Fruit fly (Drosophila melanogaster) whole organism, embryonic: Measurements from ENCODE around the gene TFAM.

Experiments used
- Abd-B ChIP-seq: fragments of 200-800 bp; sonication (Bioruptor generic); optimal IDR thresholded peaks from 2 replicates; lab custom pipeline; 2018; ENCODE audit warnings: missing biosample characterization, mild to moderate bottlenecking, missing genetic modification characterization, moderate library complexity
- Aef1 ChIP-seq: fragments of 200-800 bp; sonication (Bioruptor generic); IDR thresholded peaks from 3 replicates; pipeline ENCODE4 v1.3.6; 2022; ENCODE audit warnings: missing biosample characterization, missing genetic modification characterization
- Antp ChIP-seq: fragments of 200-800 bp; sonication (Bioruptor generic); optimal IDR thresholded peaks from 3 replicates; lab custom pipeline; 2016; ENCODE audit warnings: missing biosample characterization, missing genetic modification characterization
- CG10209 ChIP-seq: fragments of 200-800 bp; sonication (Bioruptor generic); optimal IDR thresholded peaks from 3 replicates; lab custom pipeline; 2017; ENCODE audit warnings: missing biosample characterization, mild to moderate bottlenecking, missing genetic modification characterization, missing genetic modification reagents
- CG10366 ChIP-seq: fragments of 200-800 bp; sonication (Bioruptor generic); IDR thresholded peaks from 2 replicates; pipeline ENCODE4 v1.3.6; 2022; ENCODE audit warnings: missing biosample characterization, missing genetic modification characterization
- CG12236 ChIP-seq: fragments of 200-800 bp; sonication (Bioruptor generic); optimal IDR thresholded peaks from 2 replicates; lab custom pipeline; 2016; ENCODE audit warnings: missing biosample characterization, missing genetic modification characterization
- CG13424 ChIP-seq: fragments of 200-800 bp; sonication (Bioruptor generic); optimal IDR thresholded peaks from 2 replicates; lab custom pipeline; 2019; ENCODE audit warnings: missing biosample characterization, mild to moderate bottlenecking, missing genetic modification characterization, moderate library complexity
- CG14441 ChIP-seq: fragments of 200-800 bp; sonication (Bioruptor generic); IDR thresholded peaks from 2 replicates; pipeline ENCODE4 v1.3.6; 2022; ENCODE audit warnings: missing biosample characterization, missing genetic modification characterization
- CG14667 ChIP-seq: fragments of 200-800 bp; sonication (Bioruptor generic); IDR thresholded peaks from 2 replicates; pipeline ENCODE4 v1.3.6; 2022; ENCODE audit warnings: missing biosample characterization, missing genetic modification characterization
- CG15601 ChIP-seq: fragments of 200-800 bp; sonication (Bioruptor generic); optimal IDR thresholded peaks from 3 replicates; lab custom pipeline; 2019; ENCODE audit warnings: missing biosample characterization, mild to moderate bottlenecking, missing genetic modification characterization, moderate library complexity
- CG18011 ChIP-seq: fragments of 200-800 bp; sonication (Bioruptor generic); optimal IDR thresholded peaks from 2 replicates; lab custom pipeline; 2017; ENCODE audit warnings: missing biosample characterization, missing genetic modification characterization, mild to moderate bottlenecking, moderate library complexity, missing genotype
- CG18262 ChIP-seq: fragments of 200-800 bp; optimal IDR thresholded peaks from 3 replicates; lab custom pipeline; 2019; ENCODE audit warnings: missing biosample characterization, mild to moderate bottlenecking, missing genetic modification characterization, moderate library complexity
- CG18764 ChIP-seq: fragments of 200-800 bp; sonication (Bioruptor generic); optimal IDR thresholded peaks from 3 replicates; lab custom pipeline; 2016; ENCODE audit warnings: missing biosample characterization, missing genetic modification characterization
- CG32532 ChIP-seq: fragments of 200-800 bp; sonication (Bioruptor generic); IDR thresholded peaks from 2 replicates; pipeline ENCODE4 v1.3.6; 2022; ENCODE audit warnings: missing biosample characterization, missing genetic modification characterization
- CG42726 ChIP-seq: fragments of 200-800 bp; sonication (Bioruptor generic); IDR thresholded peaks from 2 replicates; pipeline ENCODE4 v1.3.6; 2022; ENCODE audit warnings: missing biosample characterization, missing genetic modification characterization; ENCODE audit not compliant: partially characterized antibody
- CG4328 ChIP-seq: fragments of 200-800 bp; sonication (Bioruptor generic); optimal IDR thresholded peaks from 3 replicates; lab custom pipeline; 2017; ENCODE audit warnings: missing biosample characterization, missing genetic modification reagents, missing genetic modification characterization
- CG5245 ChIP-seq: fragments of 200-800 bp; sonication (Bioruptor generic); optimal IDR thresholded peaks from 3 replicates; lab custom pipeline; 2016; ENCODE audit warnings: missing biosample characterization, missing genetic modification characterization
- CG7357 ChIP-seq: fragments of 200-800 bp; sonication (Bioruptor generic); IDR thresholded peaks from 3 replicates; pipeline ENCODE4 v1.3.6; 2022; ENCODE audit warnings: missing biosample characterization, missing genetic modification characterization
- CG8290 ChIP-seq, 3 experiments: fragments of 200-800 bp; sonication (Bioruptor generic); optimal IDR thresholded peaks; 2 replicates each; lab custom pipeline; 2016 to 2019; ENCODE audit warnings: missing biosample characterization in 3 of 3, missing genetic modification characterization in 3 of 3, mild to moderate bottlenecking in 2 of 3, moderate library complexity in 1 of 3
- CG9876 ChIP-seq: fragments of 200-800 bp; sonication (Bioruptor generic); optimal IDR thresholded peaks from 2 replicates; lab custom pipeline; 2016; ENCODE audit warnings: missing biosample characterization, missing genetic modification characterization
- H15 ChIP-seq: fragments of 200-800 bp; sonication (Bioruptor generic); IDR thresholded peaks from 3 replicates; pipeline ENCODE4 v1.3.6; 2022; ENCODE audit warnings: missing biosample characterization, missing genetic modification characterization
- Hey ChIP-seq: fragments of 200-800 bp; sonication (Bioruptor generic); optimal IDR thresholded peaks from 3 replicates; lab custom pipeline; 2018; ENCODE audit warnings: missing biosample characterization, mild to moderate bottlenecking, missing genetic modification characterization
- Meics ChIP-seq: fragments of 200-800 bp; sonication (Bioruptor generic); optimal IDR thresholded peaks from 2 replicates; lab custom pipeline; 2017; ENCODE audit warnings: missing biosample characterization, mild to moderate bottlenecking, missing genetic modification characterization
- NFAT ChIP-seq: fragments of 200-800 bp; sonication (Bioruptor generic); IDR thresholded peaks from 2 replicates; pipeline ENCODE4 v1.3.6; 2022; ENCODE audit warnings: missing biosample characterization, missing genetic modification characterization
- Neu2 ChIP-seq: fragments of 200-800 bp; sonication (Bioruptor generic); optimal IDR thresholded peaks from 3 replicates; lab custom pipeline; 2016; ENCODE audit warnings: missing biosample characterization, missing genetic modification characterization, borderline replicate concordance
- Pdp1 ChIP-seq, 2 experiments: fragments of 200-800 bp; sonication (Bioruptor generic); optimal IDR thresholded peaks; 3 replicates each; lab custom pipeline; 2016; ENCODE audit warnings: missing biosample characterization in 2 of 2, missing genetic modification characterization in 2 of 2, mild to moderate bottlenecking in 1 of 2, moderate library complexity in 1 of 2
- Rx ChIP-seq: fragments of 200-800 bp; sonication (Bioruptor generic); IDR thresholded peaks from 2 replicates; pipeline ENCODE4 v1.3.6; 2022; ENCODE audit warnings: missing biosample characterization, missing genetic modification characterization
- Trl ChIP-seq, 3 experiments: fragments of >200 bp in 2 of 3; fragments of 200-800 bp in 1 of 3; sonication (Bioruptor generic) in 1 of 3; optimal IDR thresholded peaks; 2 replicates in 1 of 3; 3 replicates in 2 of 3; lab custom pipeline; 2016 to 2017; ENCODE audit warnings: missing biosample characterization in 1 of 3, missing genetic modification characterization in 1 of 3
- ab ChIP-seq: fragments of 200-800 bp; sonication (Bioruptor generic); optimal IDR thresholded peaks from 2 replicates; lab custom pipeline; 2016; ENCODE audit warnings: missing biosample characterization, missing genetic modification characterization
- amos ChIP-seq: fragments of 200-800 bp; sonication (Bioruptor generic); IDR thresholded peaks from 2 replicates; pipeline ENCODE4 v1.3.6; 2022; ENCODE audit warnings: missing biosample characterization, missing genetic modification characterization; ENCODE audit not compliant: partially characterized antibody
- bigmax ChIP-seq: fragments of 200-800 bp; sonication (Bioruptor generic); optimal IDR thresholded peaks from 2 replicates; lab custom pipeline; 2018; ENCODE audit warnings: missing biosample characterization, mild to moderate bottlenecking, missing genetic modification characterization
- crp ChIP-seq, 2 experiments: fragments of 200-800 bp; sonication (Bioruptor generic); optimal IDR thresholded peaks; 2 replicates in 1 of 2; 3 replicates in 1 of 2; lab custom pipeline; 2017; ENCODE audit warnings: missing biosample characterization in 2 of 2, missing genetic modification characterization in 2 of 2, mild to moderate bottlenecking in 1 of 2, moderate library complexity in 1 of 2
- dati ChIP-seq: fragments of 200-800 bp; sonication (Bioruptor generic); IDR thresholded peaks from 2 replicates; pipeline ENCODE4 v1.3.6; 2022; ENCODE audit warnings: missing biosample characterization, missing genetic modification characterization
- esg ChIP-seq: fragments of 200-800 bp; sonication (Bioruptor generic); conservative IDR thresholded peaks from 2 replicates; pipeline ENCODE4 v1.3.6; 2022; ENCODE audit warnings: missing biosample characterization, missing genetic modification characterization
- gcm2 ChIP-seq: fragments of 200-800 bp; sonication (Bioruptor generic); optimal IDR thresholded peaks from 2 replicates; lab custom pipeline; 2016; ENCODE audit warnings: missing biosample characterization, missing genetic modification characterization
- grau ChIP-seq: fragments of 200-800 bp; optimal IDR thresholded peaks from 3 replicates; lab custom pipeline; 2019; ENCODE audit warnings: missing biosample characterization, mild to moderate bottlenecking, missing genetic modification characterization, moderate library complexity
- h ChIP-seq: fragments of >200 bp; optimal IDR thresholded peaks from 2 replicates; lab custom pipeline; 2017
- klu ChIP-seq: fragments of 200-800 bp; sonication (Bioruptor generic); IDR thresholded peaks from 2 replicates; pipeline ENCODE4 v1.3.6; 2022; ENCODE audit warnings: missing biosample characterization, missing genetic modification characterization
- otp ChIP-seq: fragments of 200-800 bp; sonication (Bioruptor generic); IDR thresholded peaks from 3 replicates; pipeline ENCODE4, ENCODE4 v1.3.6; 2022; ENCODE audit warnings: missing biosample characterization, missing genetic modification characterization
- rib ChIP-seq: fragments of 200-800 bp; sonication (Bioruptor generic); IDR thresholded peaks from 2 replicates; pipeline ENCODE4 v1.3.6; 2022; ENCODE audit warnings: missing biosample characterization, missing genetic modification characterization
- sc ChIP-seq, 3 experiments: fragments of >200 bp in 2 of 3; fragments of 200-800 bp in 1 of 3; sonication (Bioruptor generic) in 1 of 3; optimal IDR thresholded peaks; 2 replicates in 2 of 3; 3 replicates in 1 of 3; lab custom pipeline; 2017; ENCODE audit warnings: mild to moderate bottlenecking in 1 of 3, missing biosample characterization in 1 of 3, missing genetic modification characterization in 1 of 3, missing genetic modification reagents in 1 of 3
- tin ChIP-seq: fragments of 200-800 bp; sonication (Bioruptor generic); optimal IDR thresholded peaks from 3 replicates; lab custom pipeline; 2016; ENCODE audit warnings: missing biosample characterization, missing genetic modification characterization
- trh ChIP-seq: fragments of 200-800 bp; sonication (Bioruptor generic); optimal IDR thresholded peaks from 2 replicates; lab custom pipeline; 2016; ENCODE audit warnings: missing biosample characterization, missing genetic modification characterization
- tup ChIP-seq: fragments of 200-800 bp; sonication (Bioruptor generic); optimal IDR thresholded peaks from 2 replicates; lab custom pipeline; 2016; ENCODE audit warnings: missing biosample characterization, mild to moderate bottlenecking, missing genetic modification characterization, moderate library complexity
- vnd ChIP-seq: fragments of 200-800 bp; sonication (Bioruptor generic); IDR thresholded peaks from 3 replicates; pipeline ENCODE4 v1.3.6; 2022; ENCODE audit warnings: missing biosample characterization, missing genetic modification characterization; ENCODE audit not compliant: partially characterized antibody
- zen ChIP-seq: fragments of 200-800 bp; sonication (Bioruptor generic); optimal IDR thresholded peaks from 3 replicates; lab custom pipeline; 2018; ENCODE audit warnings: missing biosample characterization, mild to moderate bottlenecking, missing genetic modification characterization, moderate library complexity

Gene TFAM

DNA sequence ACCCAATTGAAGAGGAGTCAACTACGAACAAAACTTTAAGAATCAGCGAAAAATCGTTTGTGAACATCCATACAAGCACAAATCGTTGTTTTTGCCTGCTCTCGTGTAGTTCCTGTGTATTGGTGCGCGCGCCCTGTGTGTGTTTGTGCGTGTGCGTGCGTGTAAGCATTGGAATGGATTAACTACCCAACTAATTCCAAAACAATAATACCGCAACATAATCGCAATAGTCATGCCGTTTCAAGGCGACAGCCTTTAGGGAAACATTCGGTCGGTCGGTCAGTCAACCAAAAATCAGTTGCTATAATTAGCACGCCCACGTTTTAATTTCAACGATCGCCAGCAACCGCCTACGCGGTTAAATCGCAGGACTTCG is 16.6 kb upstream of the TFAM start (continued):
- TF ChIP-seq Pdp1 (GFP tag; optimal IDR thresholded peaks at IDR 0.05; lab: Kevin White, UChicago) (no peak), amos (GFP tag; lab: Robert Waterston, UW) (no peak), Trl (optimal IDR thresholded peaks at IDR 0.05; lab: Kevin White, UChicago) (peak in 1 of 2 experiments; percentile 13), Trl (GFP tag; optimal IDR thresholded peaks at IDR 0.05; lab: Kevin White, UChicago) (no peak), CG42726 (GFP tag; lab: Robert Waterston, UW) (0 out of 2 replicates have a peak, but pooled peaks have one; percentile 4), zen (tag; lab: Kevin White, UChicago) (no peak), Aef1 (no peak), CG14441 (GFP tag; lab: Robert Waterston, UW) (no peak), CG32532 (GFP tag; lab: Robert Waterston, UW) (no peak), CG4328 (GFP tag; lab: Kevin White, UChicago) (no peak), trh (GFP tag; lab: Kevin White, UChicago) (no peak), grau (tag; lab: Kevin White, UChicago) (no peak), CG12236 (GFP tag; lab: Kevin White, UChicago) (no peak), CG10209 (GFP tag; lab: Kevin White, UChicago) (no peak), vnd (no peak), Meics (GFP tag; lab: Kevin White, UChicago) (no peak)

DNA sequence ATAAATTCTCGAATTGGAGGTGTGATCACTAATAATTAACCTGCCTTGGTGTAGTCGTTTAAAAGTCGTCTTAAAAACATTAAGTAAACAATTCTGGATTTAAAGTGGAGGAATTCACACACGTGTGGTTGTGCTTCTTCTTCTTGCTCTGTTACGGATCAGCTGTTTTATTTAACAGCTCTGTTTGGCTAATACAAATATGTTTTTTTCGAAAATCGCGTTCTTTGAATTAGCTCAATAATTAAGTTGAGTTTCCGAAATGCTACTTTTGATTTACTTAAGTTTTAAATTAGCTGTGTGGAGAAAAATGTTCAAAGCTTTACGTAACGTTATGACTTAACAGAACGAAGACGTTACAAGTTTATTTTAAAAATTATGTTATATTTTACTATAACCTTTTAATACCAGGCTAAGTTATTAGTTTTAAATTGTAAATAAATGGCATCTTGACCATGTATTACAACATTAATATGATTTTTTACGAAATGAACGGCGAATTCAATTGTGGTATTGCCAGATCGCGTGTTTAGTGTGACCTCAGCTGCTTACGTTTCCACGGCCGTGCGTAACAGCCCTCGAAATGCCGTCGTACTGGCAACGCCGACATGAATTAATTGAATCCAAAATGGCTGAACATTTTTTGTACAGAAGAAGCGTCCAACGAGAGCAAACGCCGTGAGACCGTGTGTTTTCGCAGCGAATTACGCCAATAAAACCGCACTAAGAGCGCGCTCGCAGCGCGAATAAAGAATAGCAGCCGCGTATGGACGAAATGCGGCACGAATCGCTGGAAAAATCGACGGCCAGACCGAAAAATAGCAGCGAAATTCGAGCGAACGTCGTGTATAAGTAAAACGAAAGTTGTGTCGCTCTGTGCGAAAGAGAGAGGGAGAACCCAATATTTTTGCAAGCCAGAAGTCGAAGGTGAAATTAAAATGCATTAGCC is 16.0 kb upstream of the TFAM start, which contains the start of the genes Pus1 and bon:
Gene Pus1 (minus strand): TSS at position 155 of the 946 bp plus-strand sequence.
Gene bon (plus strand): TSS at position 623 of the 946 bp plus-strand sequence.
- TF ChIP-seq rib (peak; percentile 48; the same call in 1 of the 2 replicates), crp (GFP tag; optimal IDR thresholded peaks at IDR 0.05; lab: Kevin White, UChicago) (peak; percentile 18 to 86), dati (no peak), H15 (GFP tag; lab: Robert Waterston, UW) (no peak), Hey (tag; lab: Kevin White, UChicago) (no peak), CG5245 (GFP tag; lab: Kevin White, UChicago) (no peak), Abd-B (GFP tag; lab: Kevin White, UChicago) (no peak), CG10209 (GFP tag; lab: Kevin White, UChicago) (no peak), gcm2 (GFP tag; lab: Kevin White, UChicago) (no peak), CG9876 (no peak), NFAT (GFP tag; lab: Robert Waterston, UW) (0 out of 2 replicates have a peak, but pooled peaks have one; percentile 13), Rx (GFP tag; lab: Robert Waterston, UW) (no peak), CG13424 (tag; lab: Kevin White, UChicago) (no peak), CG18011 (GFP tag; lab: Kevin White, UChicago) (no peak), h (lab: Kevin White, UChicago) (no peak), sc (optimal IDR thresholded peaks at IDR 0.05; lab: Kevin White, UChicago) (no peak), sc (GFP tag; optimal IDR thresholded peaks at IDR 0.05; lab: Kevin White, UChicago) (no peak), CG15601 (tag; lab: Kevin White, UChicago) (peak; percentile 14), Antp (peak; percentile 49), CG18764 (peak; percentile 97), CG18262 (peak; percentile 21), ab (GFP tag; lab: Kevin White, UChicago) (no peak), Neu2 (GFP tag; lab: Kevin White, UChicago) (no peak), esg (GFP tag; lab: Robert Waterston, UW) (no peak), tin (peak; percentile 30), klu (GFP tag; lab: Robert Waterston, UW) (no peak), CG7357 (GFP tag; lab: Robert Waterston, UW) (no peak), otp (GFP tag; lab: Robert Waterston, UW) (peak; percentile 1; the same call in 1 of the 3 replicates), CG12236 (GFP tag; lab: Kevin White, UChicago) (no peak), tup (GFP tag; lab: Kevin White, UChicago) (no peak), bigmax (no peak), CG14667 (GFP tag; lab: Robert Waterston, UW) (no peak), CG8290 (GFP tag; optimal IDR thresholded peaks at IDR 0.05; lab: Kevin White, UChicago) (no peak), CG8290 (tag; optimal IDR thresholded peaks at IDR 0.05; lab: Kevin White, UChicago) (peak in 1 of 2 experiments; percentile 67), CG10366 (GFP tag; lab: Robert Waterston, UW) (no peak)
